Fruit fly (Drosophila melanogaster) whole organism, wandering third instar larva: Measurements from ENCODE around the gene pzg.

Experiments
- Abd-B ChIP-seq: fragments of >200 bp; optimal IDR thresholded peaks from 2 replicates; lab custom pipeline; 2017; ENCODE audit warnings: missing biosample characterization, missing genetic modification characterization
- CG9705 ChIP-seq: fragments of 200-800 bp; sonication (Bioruptor generic); optimal IDR thresholded peaks from 2 replicates; lab custom pipeline; 2018; ENCODE audit warnings: missing biosample characterization, mild to moderate bottlenecking, missing genetic modification characterization
- CrebA ChIP-seq: fragments of 200-800 bp; sonication (Bioruptor generic); optimal IDR thresholded peaks from 2 replicates; lab custom pipeline; 2016; ENCODE audit warnings: missing biosample characterization, mild to moderate bottlenecking, missing genetic modification characterization, borderline replicate concordance
- Dfd ChIP-seq: fragments of >200 bp; optimal IDR thresholded peaks from 2 replicates; lab custom pipeline; 2017; ENCODE audit warnings: missing biosample characterization, missing genetic modification characterization
- Dif ChIP-seq: fragments of 200-275, 200-300 bp; sonication (Bioruptor generic); optimal IDR thresholded peaks from 2 replicates; lab custom pipeline; 2018; ENCODE audit warnings: missing biosample characterization, missing genetic modification characterization; ENCODE audit not compliant: partially characterized antibody
- GATAd ChIP-seq: sonication (Bioruptor generic); optimal IDR thresholded peaks from 2 replicates; lab custom pipeline; 2016; ENCODE audit warnings: missing biosample characterization, missing genetic modification characterization
- HLH106 ChIP-seq: fragments of 200-800 bp; optimal IDR thresholded peaks from 3 replicates; lab custom pipeline; 2019; ENCODE audit warnings: missing biosample characterization, mild to moderate bottlenecking, missing genetic modification characterization, moderate library complexity
- Hnf4 ChIP-seq: fragments of 200-800 bp; sonication (Bioruptor generic); optimal IDR thresholded peaks from 2 replicates; lab custom pipeline; 2016; ENCODE audit warnings: missing biosample characterization, mild to moderate bottlenecking, missing genetic modification characterization
- Hr78 ChIP-seq: fragments of >200 bp; optimal IDR thresholded peaks from 2 replicates; lab custom pipeline; 2017; ENCODE audit warnings: missing biosample characterization, missing genetic modification characterization
- Hr83 ChIP-seq: fragments of 200-300 bp; sonication (Bioruptor generic); optimal IDR thresholded peaks from 2 replicates; lab custom pipeline; 2016; ENCODE audit warnings: missing biosample characterization, mild to moderate bottlenecking, missing genetic modification characterization, moderate library complexity; ENCODE audit not compliant: poor library complexity, severe bottlenecking
- Mio ChIP-seq: sonication (Bioruptor generic); optimal IDR thresholded peaks from 2 replicates; lab custom pipeline; 2016; ENCODE audit warnings: missing biosample characterization, missing genetic modification characterization
- Myc ChIP-seq: fragments of >200 bp; optimal IDR thresholded peaks from 2 replicates; lab custom pipeline; 2017
- N ChIP-seq: fragments of >200 bp; optimal IDR thresholded peaks from 2 replicates; lab custom pipeline; 2018; ENCODE audit warnings: missing biosample characterization, missing external identifiers, missing genetic modification characterization
- OdsH ChIP-seq: fragments of 200-800 bp; sonication (Bioruptor generic); optimal IDR thresholded peaks from 2 replicates; lab custom pipeline; 2016; ENCODE audit warnings: missing biosample characterization, mild to moderate bottlenecking, missing genetic modification characterization
- Rel ChIP-seq, 2 experiments: fragments of 200-800 bp; sonication (Bioruptor generic) in 1 of 2; optimal IDR thresholded peaks; 2 replicates in 1 of 2; 3 replicates in 1 of 2; lab custom pipeline; 2016 to 2019; ENCODE audit warnings: mild to moderate bottlenecking in 2 of 2, missing biosample characterization in 2 of 2, missing genetic modification characterization in 2 of 2, moderate library complexity in 1 of 2
- Sp1 ChIP-seq: fragments of 200-800 bp; sonication (Bioruptor generic); optimal IDR thresholded peaks from 3 replicates; lab custom pipeline; 2019; ENCODE audit warnings: missing biosample characterization, mild to moderate bottlenecking, missing genetic modification characterization, moderate library complexity
- Vsx2 ChIP-seq: fragments of 200-300, 225-300 bp; sonication (Bioruptor generic); optimal IDR thresholded peaks from 2 replicates; lab custom pipeline; 2018; ENCODE audit warnings: missing biosample characterization, missing genetic modification characterization; ENCODE audit not compliant: partially characterized antibody
- br ChIP-seq: fragments of 200-800 bp; sonication (Bioruptor generic); optimal IDR thresholded peaks from 2 replicates; lab custom pipeline; 2016; ENCODE audit warnings: missing biosample characterization, missing genetic modification characterization
- brk ChIP-seq: fragments of 200-800 bp; sonication (Bioruptor generic); optimal IDR thresholded peaks from 2 replicates; lab custom pipeline; 2016; ENCODE audit warnings: missing biosample characterization, mild to moderate bottlenecking, missing genetic modification characterization
- dl ChIP-seq, 2 experiments: fragments of 175-275, 200-275 bp in 1 of 2; fragments of 200-275 bp in 1 of 2; sonication (Bioruptor generic); optimal IDR thresholded peaks; lab custom pipeline; 2018; ENCODE audit warnings: mild to moderate bottlenecking in 2 of 2, missing biosample characterization in 2 of 2, missing genetic modification characterization in 2 of 2, moderate library complexity in 2 of 2; ENCODE audit not compliant: partially characterized antibody in 2 of 2, insufficient read depth in 1 of 2
- dmrt93B ChIP-seq: fragments of 200-800 bp; sonication (Bioruptor generic); optimal IDR thresholded peaks from 2 replicates; lab custom pipeline; 2018; ENCODE audit warnings: missing biosample characterization, mild to moderate bottlenecking, missing genetic modification characterization
- dsf ChIP-seq: sonication (Bioruptor generic); optimal IDR thresholded peaks from 2 replicates; lab custom pipeline; 2016; ENCODE audit warnings: missing biosample characterization, missing genetic modification characterization, borderline replicate concordance
- ey ChIP-seq: fragments of 200-800 bp; sonication (Bioruptor generic); optimal IDR thresholded peaks from 2 replicates; lab custom pipeline; 2016; ENCODE audit warnings: missing biosample characterization, missing genetic modification characterization
- foxo ChIP-seq, 2 experiments: fragments of 200-800 bp; sonication (Bioruptor generic); optimal IDR thresholded peaks; 2 replicates in 1 of 2; 3 replicates in 1 of 2; lab custom pipeline; 2016 to 2017; ENCODE audit warnings: missing biosample characterization in 2 of 2, missing genetic modification characterization in 2 of 2
- fru ChIP-seq: fragments of 200-800 bp; sonication (Bioruptor generic); optimal IDR thresholded peaks from 3 replicates; lab custom pipeline; 2016; ENCODE audit warnings: missing biosample characterization, mild to moderate bottlenecking, missing genetic modification characterization
- h ChIP-seq: fragments of 200-800 bp; sonication (Bioruptor generic); optimal IDR thresholded peaks from 3 replicates; lab custom pipeline; 2016; ENCODE audit warnings: missing biosample characterization, mild to moderate bottlenecking, missing genetic modification characterization
- jim ChIP-seq: fragments of 175-275, 200-325 bp; sonication (Bioruptor generic); optimal IDR thresholded peaks from 2 replicates; lab custom pipeline; 2016; ENCODE audit warnings: missing biosample characterization, mild to moderate bottlenecking, missing genetic modification characterization
- lola ChIP-seq: fragments of >200 bp; optimal IDR thresholded peaks from 2 replicates; lab custom pipeline; 2017; ENCODE audit warnings: missing biosample characterization, missing genetic modification characterization
- pan ChIP-seq: fragments of >200 bp; optimal IDR thresholded peaks from 2 replicates; lab custom pipeline; 2017
- psq ChIP-seq: fragments of 200-800 bp; sonication (Bioruptor generic); optimal IDR thresholded peaks from 3 replicates; lab custom pipeline; 2017; ENCODE audit warnings: missing biosample characterization, mild to moderate bottlenecking, missing genetic modification characterization, moderate library complexity
- rgr ChIP-seq: fragments of 200-800 bp; sonication (Bioruptor generic); optimal IDR thresholded peaks from 3 replicates; lab custom pipeline; 2016; ENCODE audit warnings: missing biosample characterization, mild to moderate bottlenecking, missing genetic modification characterization
- tai ChIP-seq: sonication (Bioruptor generic); optimal IDR thresholded peaks from 2 replicates; lab custom pipeline; 2016; ENCODE audit warnings: missing biosample characterization, missing genetic modification characterization
- woc ChIP-seq: sonication (Bioruptor generic); optimal IDR thresholded peaks from 2 replicates; lab custom pipeline; 2016; ENCODE audit warnings: missing biosample characterization, mild to moderate bottlenecking, missing genetic modification characterization

pzg gene

dm6 chr3L:21252525-21252924, 33.4 kb upstream of the pzg start:
- peak; percentile 5 for TF ChIP-seq jim (GFP tag; lab: Kevin White, UChicago)
- no peak for TF ChIP-seq Abd-B (GFP tag; lab: Kevin White, UChicago)
- no peak for TF ChIP-seq Myc
- peak in 1 of 2 experiments; percentile 43 for TF ChIP-seq dl (GFP tag; optimal IDR thresholded peaks at IDR 0.05; lab: Kevin White, UChicago; ENCODE audit: insufficient read depth in 1 of 2, partially characterized antibody in 2 of 2)
- TF ChIP-seq CG9705 (GFP tag; lab: Kevin White, UChicago), result peak; percentile 10
- no peak for TF ChIP-seq h (GFP tag; lab: Kevin White, UChicago)
- TF ChIP-seq Hr83 (GFP tag; lab: Kevin White, UChicago), result no peak
- TF ChIP-seq Hr78, result no peak
- no peak for TF ChIP-seq dmrt93B (GFP tag; lab: Kevin White, UChicago)
- no peak for TF ChIP-seq ey (GFP tag; lab: Kevin White, UChicago)
- peak; percentile 12 for TF ChIP-seq psq (GFP tag; lab: Kevin White, UChicago)
- TF ChIP-seq foxo (GFP tag; optimal IDR thresholded peaks at IDR 0.05; lab: Kevin White, UChicago), result no peak
- peak; percentile 24 for TF ChIP-seq Rel (GFP tag; optimal IDR thresholded peaks at IDR 0.05; lab: Kevin White, UChicago)
- TF ChIP-seq Rel (tag; optimal IDR thresholded peaks at IDR 0.05; lab: Kevin White, UChicago), result no peak
- peak; percentile 44 for TF ChIP-seq Hnf4 (GFP tag; lab: Kevin White, UChicago)
- TF ChIP-seq Sp1 (GFP tag; lab: Kevin White, UChicago), result no peak
- no peak for TF ChIP-seq GATAd (GFP tag; lab: Kevin White, UChicago)
- no peak for TF ChIP-seq HLH106 (tag; lab: Kevin White, UChicago)
- no peak for TF ChIP-seq rgr (GFP tag; lab: Kevin White, UChicago)
- TF ChIP-seq fru, result peak; percentile 19
- no peak for TF ChIP-seq N (GFP tag; lab: Kevin White, UChicago)
- TF ChIP-seq Dfd, result peak; percentile 47
- TF ChIP-seq brk, result no peak
- TF ChIP-seq lola (GFP tag; lab: Kevin White, UChicago), result no peak
- no peak for TF ChIP-seq OdsH
- TF ChIP-seq woc, result peak; percentile 77
- TF ChIP-seq Dif (GFP tag; lab: Kevin White, UChicago), result peak; percentile 88
- TF ChIP-seq pan (lab: Kevin White, UChicago), result no peak
- TF ChIP-seq Vsx2, result peak; percentile 31
- TF ChIP-seq br (GFP tag; lab: Kevin White, UChicago), result peak; percentile 57

- TF ChIP-seq CrebA, result no peak
- peak; percentile 2 for TF ChIP-seq Dif (GFP tag; lab: Kevin White, UChicago)
- no peak for TF ChIP-seq Mio (GFP tag; lab: Kevin White, UChicago)
- TF ChIP-seq Hr83 (GFP tag; lab: Kevin White, UChicago), result no peak
- TF ChIP-seq HLH106 (tag; lab: Kevin White, UChicago), result peak; percentile 43
- peak; percentile 31 for TF ChIP-seq h (GFP tag; lab: Kevin White, UChicago)
- no peak for TF ChIP-seq Myc
- no peak for TF ChIP-seq Rel (GFP tag; optimal IDR thresholded peaks at IDR 0.05; lab: Kevin White, UChicago)
- TF ChIP-seq Rel (tag; optimal IDR thresholded peaks at IDR 0.05; lab: Kevin White, UChicago), result peak; percentile 87
- TF ChIP-seq foxo (GFP tag; optimal IDR thresholded peaks at IDR 0.05; lab: Kevin White, UChicago), result peak in 1 of 2 experiments; percentile 42
- TF ChIP-seq dl (GFP tag; optimal IDR thresholded peaks at IDR 0.05; lab: Kevin White, UChicago; ENCODE audit: insufficient read depth in 1 of 2, partially characterized antibody in 2 of 2), result peak in 1 of 2 experiments; percentile 59
- peak; percentile 12 for TF ChIP-seq Vsx2
- no peak for TF ChIP-seq jim (GFP tag; lab: Kevin White, UChicago)
- peak; percentile 48 for TF ChIP-seq woc
- peak; percentile 10 for TF ChIP-seq OdsH
- TF ChIP-seq Dfd, result no peak
- TF ChIP-seq Abd-B (GFP tag; lab: Kevin White, UChicago), result no peak
- TF ChIP-seq Sp1 (GFP tag; lab: Kevin White, UChicago), result peak; percentile 36
- no peak for TF ChIP-seq tai
- TF ChIP-seq dsf (GFP tag; lab: Kevin White, UChicago), result no peak
- TF ChIP-seq, all 38 proteins: peak for 10
Observed at dm6 chr3L:21252932-21253760, 32.8 kb upstream of the pzg start.
